Worm (Caenorhabditis elegans) whole organism, L3 larva: ENCODE results near the gene F44D12.8.

ENCODE experiments used
- fos-1 ChIP-seq: fragments of 150-350 bp; optimal IDR thresholded peaks from 2 replicates; lab custom pipeline; 2014; ENCODE audit warnings: missing biosample characterization, missing genetic modification characterization
- nhr-11 ChIP-seq: fragments of 150-350 bp; optimal IDR thresholded peaks from 2 replicates; lab custom pipeline; 2014; ENCODE audit warnings: missing biosample characterization, missing genetic modification characterization
- tbx-2 ChIP-seq: sonication (generic microtip); optimal IDR thresholded peaks from 2 replicates; lab custom pipeline; 2016; ENCODE audit warnings: mild to moderate bottlenecking, missing genetic modification characterization, missing compliant biosample characterization

DNA sequence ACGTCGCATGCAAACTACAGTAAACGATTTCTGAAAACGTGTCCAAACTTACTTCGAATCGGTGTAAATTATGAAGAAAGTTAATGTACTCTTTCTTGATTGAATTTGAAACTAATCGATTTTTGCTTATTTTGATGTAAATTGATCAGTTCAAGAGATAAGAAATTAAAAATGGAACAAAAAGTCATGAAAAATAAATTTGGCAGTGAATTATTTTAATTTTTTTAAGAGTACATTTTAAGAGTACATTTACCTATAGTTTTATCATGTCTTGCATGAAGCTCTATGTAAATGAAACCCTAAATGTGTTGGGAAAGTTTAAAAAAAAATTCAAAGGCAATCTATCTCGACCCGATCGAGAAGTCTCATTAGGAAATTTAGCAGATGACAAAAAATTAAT, 33.0 kb downstream of the F44D12.8 start, which contains the start of gene T04B2.7:
- no peak for TF ChIP-seq tbx-2 (tag; lab: Kevin White, UChicago)
- TF ChIP-seq nhr-11 (tag; lab: Kevin White, UChicago): no peak
- no peak for TF ChIP-seq fos-1 (tag; lab: Kevin White, UChicago)
